Worm (Caenorhabditis elegans) whole organism, mixed stage, embryonic: ENCODE results near the gene pap-1.

Experiments
- M03D4.4 ChIP-seq: sonication (generic microtip); optimal IDR thresholded peaks from 2 replicates; lab custom pipeline; 2017; ENCODE audit warnings: mild to moderate bottlenecking, missing genetic modification characterization, missing compliant biosample characterization
- bed-3 ChIP-seq: fragments of 200-800 bp; sonication (Bioruptor generic); optimal IDR thresholded peaks from 3 replicates; lab custom pipeline; 2018; ENCODE audit warnings: mild to moderate bottlenecking, missing genetic modification characterization, moderate library complexity, missing compliant biosample characterization
- blmp-1 ChIP-seq: fragments of 150-350 bp; optimal IDR thresholded peaks from 2 replicates; lab custom pipeline; 2014; ENCODE audit warnings: missing biosample characterization, missing genetic modification characterization
- ceh-39 ChIP-seq: fragments of 150-350 bp; optimal IDR thresholded peaks from 2 replicates; lab custom pipeline; 2014; ENCODE audit warnings: missing biosample characterization, missing genetic modification characterization
- ceh-43 ChIP-seq: fragments of 200-800 bp; sonication (Bioruptor generic); optimal IDR thresholded peaks from 2 replicates; lab custom pipeline; 2018; ENCODE audit warnings: mild to moderate bottlenecking, missing genetic modification characterization, moderate library complexity, missing compliant biosample characterization
- ceh-83 ChIP-seq: fragments of 200-800 bp; sonication (Bioruptor generic); optimal IDR thresholded peaks from 2 replicates; lab custom pipeline; 2018; ENCODE audit warnings: mild to moderate bottlenecking, missing genetic modification characterization, missing compliant biosample characterization
- ces-1 ChIP-seq: fragments of 150-350 bp; optimal IDR thresholded peaks from 2 replicates; lab custom pipeline; 2014; ENCODE audit warnings: missing biosample characterization, missing genetic modification reagents, missing genetic modification characterization
- cnd-1 ChIP-seq: fragments of 200-800 bp; sonication (Bioruptor generic); optimal IDR thresholded peaks from 2 replicates; lab custom pipeline; 2018; ENCODE audit warnings: mild to moderate bottlenecking, missing genetic modification characterization, missing compliant biosample characterization
- drap-1 ChIP-seq: fragments of 200-800 bp; sonication (Bioruptor generic); optimal IDR thresholded peaks from 3 replicates; lab custom pipeline; 2018; ENCODE audit warnings: mild to moderate bottlenecking, missing genetic modification characterization, missing compliant biosample characterization
- elt-1 ChIP-seq: sonication (generic microtip); optimal IDR thresholded peaks from 2 replicates; lab custom pipeline; 2017; ENCODE audit warnings: missing genetic modification characterization, mild to moderate bottlenecking, missing compliant biosample characterization, antibody characterized with exemption, moderate library complexity, borderline replicate concordance; ENCODE audit not compliant: insufficient read depth
- elt-3 ChIP-seq: fragments of 150-350 bp; optimal IDR thresholded peaks from 2 replicates; lab custom pipeline; 2014; ENCODE audit warnings: missing biosample characterization, missing genetic modification characterization
- flh-1 ChIP-seq: fragments of 200-800 bp; sonication (Bioruptor generic); optimal IDR thresholded peaks from 2 replicates; lab custom pipeline; 2018; ENCODE audit warnings: mild to moderate bottlenecking, missing genetic modification characterization, moderate library complexity, missing compliant biosample characterization
- ham-2 ChIP-seq: fragments of 200-800 bp; sonication (Bioruptor generic); optimal IDR thresholded peaks from 2 replicates; lab custom pipeline; 2018; ENCODE audit warnings: mild to moderate bottlenecking, missing genetic modification characterization, missing compliant biosample characterization
- hlh-1 ChIP-seq: fragments of 150-350 bp; optimal IDR thresholded peaks from 2 replicates; lab custom pipeline; 2014; ENCODE audit warnings: missing biosample characterization, missing genetic modification reagents, missing genetic modification characterization
- lin-13 ChIP-seq: fragments of 150-350 bp; optimal IDR thresholded peaks from 2 replicates; lab custom pipeline; 2014; ENCODE audit warnings: missing biosample characterization, missing genetic modification characterization
- lsy-2 ChIP-seq: fragments of 150-350 bp; optimal IDR thresholded peaks from 2 replicates; lab custom pipeline; 2014; ENCODE audit warnings: missing biosample characterization, missing genetic modification characterization
- mab-5 ChIP-seq: fragments of 150-350 bp; optimal IDR thresholded peaks from 2 replicates; lab custom pipeline; 2014; ENCODE audit warnings: missing biosample characterization, missing genetic modification characterization
- mep-1 ChIP-seq: fragments of 150-350 bp; optimal IDR thresholded peaks from 2 replicates; lab custom pipeline; 2017; ENCODE audit warnings: missing biosample characterization, missing genetic modification reagents, missing genetic modification characterization, inconsistent platforms
- mls-2 ChIP-seq: sonication (generic microtip); optimal IDR thresholded peaks from 2 replicates; lab custom pipeline; 2016; ENCODE audit warnings: mild to moderate bottlenecking, missing genetic modification characterization, moderate library complexity, missing compliant biosample characterization
- nhr-2 ChIP-seq: fragments of 150-350 bp; optimal IDR thresholded peaks from 2 replicates; lab custom pipeline; 2014; ENCODE audit warnings: missing biosample characterization, missing genetic modification characterization
- nhr-237 ChIP-seq: fragments of 150-350 bp; optimal IDR thresholded peaks from 2 replicates; lab custom pipeline; 2014; ENCODE audit warnings: missing biosample characterization, missing genetic modification characterization
- nhr-28 ChIP-seq: fragments of 150-350 bp; optimal IDR thresholded peaks from 2 replicates; lab custom pipeline; 2014; ENCODE audit warnings: missing biosample characterization, missing genetic modification characterization
- nhr-76 ChIP-seq: sonication (generic microtip); optimal IDR thresholded peaks from 2 replicates; lab custom pipeline; 2017; ENCODE audit warnings: missing biosample characterization, missing genetic modification characterization
- pha-4 ChIP-seq: fragments of 150-350 bp; optimal IDR thresholded peaks from 2 replicates; lab custom pipeline; 2018; ENCODE audit warnings: missing biosample characterization, missing genetic modification reagents, missing genetic modification characterization
- sem-2 ChIP-seq: fragments of 200-800 bp; sonication (Bioruptor generic); optimal IDR thresholded peaks from 2 replicates; lab custom pipeline; 2018; ENCODE audit warnings: mild to moderate bottlenecking, missing genetic modification characterization, missing compliant biosample characterization
- snpc-4 ChIP-seq: fragments of 150-350 bp; optimal IDR thresholded peaks from 2 replicates; lab custom pipeline; 2014; ENCODE audit warnings: missing biosample characterization, missing genetic modification characterization
- sptf-1 ChIP-seq: sonication (generic microtip); optimal IDR thresholded peaks from 2 replicates; lab custom pipeline; 2017; ENCODE audit warnings: mild to moderate bottlenecking, missing genetic modification characterization, moderate library complexity, missing compliant biosample characterization
- tbx-8 ChIP-seq: fragments of 200-800 bp; sonication (Bioruptor generic); optimal IDR thresholded peaks from 2 replicates; lab custom pipeline; 2018; ENCODE audit warnings: mild to moderate bottlenecking, missing genetic modification characterization, moderate library complexity, missing compliant biosample characterization
- unc-120 ChIP-seq: sonication (generic microtip); optimal IDR thresholded peaks from 2 replicates; lab custom pipeline; 2017; ENCODE audit warnings: missing genetic modification characterization, missing compliant biosample characterization; ENCODE audit not compliant: poor library complexity, severe bottlenecking
- unc-39 ChIP-seq: fragments of 150-350 bp; optimal IDR thresholded peaks from 2 replicates; lab custom pipeline; 2014; ENCODE audit warnings: missing biosample characterization, missing genetic modification characterization
- unc-62 ChIP-seq: fragments of 150-350 bp; optimal IDR thresholded peaks from 2 replicates; lab custom pipeline; 2014; ENCODE audit warnings: missing biosample characterization, missing genetic modification reagents, missing genetic modification characterization
- zip-8 ChIP-seq: fragments of 150-350 bp; optimal IDR thresholded peaks from 2 replicates; lab custom pipeline; 2014; ENCODE audit warnings: missing biosample characterization, missing genetic modification characterization
- ztf-11 ChIP-seq: fragments of 150-350 bp; optimal IDR thresholded peaks from 2 replicates; lab custom pipeline; 2014; ENCODE audit warnings: missing biosample characterization, missing genetic modification characterization

pap-1 gene

DNA sequence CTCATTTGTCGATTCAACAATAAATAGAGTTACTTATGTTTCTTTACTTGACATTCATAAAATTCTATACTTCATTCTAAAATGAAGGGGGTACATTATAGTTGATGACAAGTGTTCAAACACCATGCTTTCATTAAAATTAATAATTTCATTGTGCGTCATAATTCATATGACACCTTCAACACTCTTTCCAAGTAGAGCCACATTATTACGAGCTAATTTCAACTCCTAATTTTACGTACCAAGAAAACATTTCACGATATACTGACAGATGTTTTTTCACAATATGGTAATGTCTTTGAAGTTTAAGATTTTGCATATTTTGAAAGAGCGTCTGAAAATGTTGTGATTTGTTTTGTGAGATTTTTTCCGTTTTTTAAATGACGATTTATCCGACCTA is 23.7 kb downstream of the pap-1 start:
- TF ChIP-seq ceh-43 (GFP tag; lab: Kevin White, UChicago) (no peak), nhr-2 (tag; lab: Kevin White, UChicago) (no peak), bed-3 (GFP tag; lab: Kevin White, UChicago) (no peak), sem-2 (no peak)
- TF ChIP-seq, all 35 proteins: peak for 0

- TF ChIP-seq unc-120 (tag; lab: Kevin White, UChicago) (peak; percentile 96), elt-3 (tag; lab: Kevin White, UChicago) (peak; percentile 58), tbx-8 (no peak), lin-13 (tag; lab: Kevin White, UChicago) (peak; percentile 68), nhr-2 (tag; lab: Kevin White, UChicago) (peak; percentile 59), sem-2 (no peak), nhr-28 (tag; lab: Kevin White, UChicago) (peak; percentile 2), nhr-237 (tag; lab: Kevin White, UChicago) (peak; percentile 96), sptf-1 (tag; lab: Kevin White, UChicago) (peak; percentile 60), unc-39 (tag; lab: Kevin White, UChicago) (no peak), nhr-76 (tag; lab: Kevin White, UChicago) (no peak), mep-1 (tag; lab: Kevin White, UChicago) (peak; percentile 95), hlh-1 (tag; lab: Kevin White, UChicago) (peak; percentile 54), ceh-39 (tag; lab: Kevin White, UChicago) (peak; percentile 89), ceh-83 (peak; percentile 8), ztf-11 (tag; lab: Kevin White, UChicago) (peak; percentile 55), mab-5 (tag; lab: Kevin White, UChicago) (no peak), elt-1 (tag; lab: Kevin White, UChicago) (peak; percentile 65), mls-2 (peak; percentile 78), pha-4 (peak; percentile 94), ham-2 (peak; percentile 89), ces-1 (GFP tag; lab: Kevin White, UChicago) (peak; percentile 90), M03D4.4 (tag; lab: Kevin White, UChicago) (peak; percentile 69), zip-8 (no peak), drap-1 (peak; percentile 33), cnd-1 (peak; percentile 60), lsy-2 (tag; lab: Kevin White, UChicago) (peak; percentile 77), unc-62 (GFP tag; lab: Kevin White, UChicago) (peak; percentile 84)
- TF ChIP-seq, all 35 proteins: peak for 22
These were observed 24.9 kb downstream of the pap-1 start for ce11 chrV:10466607-10467092.

DNA sequence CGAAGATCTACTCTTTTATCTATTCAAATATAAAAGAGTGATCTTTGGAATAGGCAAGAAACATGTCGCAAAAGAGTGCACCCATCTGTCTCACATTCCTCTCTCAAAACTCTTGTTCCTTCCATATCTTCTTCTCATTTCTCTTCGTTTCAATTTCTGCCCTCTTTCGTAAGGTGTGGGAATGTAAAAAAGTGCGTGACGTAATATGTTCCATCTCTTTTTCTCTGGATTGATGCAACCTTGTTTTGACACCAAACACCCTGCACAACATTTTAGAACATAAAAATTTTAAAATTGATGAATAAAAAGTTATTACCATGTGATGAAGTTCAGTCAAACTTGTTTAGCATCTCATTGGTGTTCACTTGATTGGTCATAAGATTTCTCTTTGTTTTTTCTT is 25.3 kb downstream of the pap-1 start:
- TF ChIP-seq ham-2 (no peak), tbx-8 (no peak), lin-13 (tag; lab: Kevin White, UChicago) (no peak), unc-62 (GFP tag; lab: Kevin White, UChicago) (no peak), unc-39 (tag; lab: Kevin White, UChicago) (no peak), mab-5 (tag; lab: Kevin White, UChicago) (no peak), zip-8 (peak; percentile 67), mls-2 (no peak)

DNA sequence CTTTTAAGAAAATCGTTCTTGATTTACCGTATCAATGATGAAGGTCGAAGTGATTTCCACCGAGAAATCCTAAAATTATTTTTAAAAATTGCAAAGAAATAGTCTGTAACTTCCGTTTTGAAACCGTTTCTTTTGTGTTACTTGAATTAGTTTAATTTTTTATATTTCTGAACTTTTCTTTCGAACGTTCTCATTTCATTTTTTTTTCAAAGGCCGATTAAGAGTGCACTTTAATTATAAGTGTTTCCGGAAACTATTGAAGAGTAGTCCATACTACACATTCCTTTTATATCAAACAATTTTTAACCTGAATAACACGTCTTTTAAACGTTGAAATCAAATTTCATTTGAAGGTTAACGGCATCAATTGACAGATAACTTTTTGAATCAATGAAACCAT is 25.9 kb downstream of the pap-1 start:
- TF ChIP-seq lsy-2 (tag; lab: Kevin White, UChicago) (no peak), blmp-1 (tag; lab: Kevin White, UChicago) (no peak), cnd-1 (no peak)

- no peak for TF ChIP-seq unc-120 (tag; lab: Kevin White, UChicago)
- no peak for TF ChIP-seq ces-1 (GFP tag; lab: Kevin White, UChicago)
- no peak for TF ChIP-seq flh-1
- TF ChIP-seq hlh-1 (tag; lab: Kevin White, UChicago): no peak
- no peak for TF ChIP-seq tbx-8
- no peak for TF ChIP-seq mab-5 (tag; lab: Kevin White, UChicago)
- TF ChIP-seq unc-39 (tag; lab: Kevin White, UChicago): no peak
- TF ChIP-seq ztf-11 (tag; lab: Kevin White, UChicago): no peak
- TF ChIP-seq snpc-4 (tag; lab: Kevin White, UChicago): no peak
- TF ChIP-seq pha-4: no peak
- no peak for TF ChIP-seq ceh-83
- no peak for TF ChIP-seq mep-1 (tag; lab: Kevin White, UChicago)
- TF ChIP-seq lsy-2 (tag; lab: Kevin White, UChicago): no peak
- no peak for TF ChIP-seq zip-8
- no peak for TF ChIP-seq nhr-28 (tag; lab: Kevin White, UChicago)
These were observed 26.4 kb downstream of the pap-1 start, which contains the start of gene egl-9 for ce11 chrV:10468190-10468589. TSS of gene egl-9 (plus strand) at chrV:10468517.
